Worm (Caenorhabditis elegans): Measurements from ENCODE around the gene Y39F10C.3.
"Not testable (repeated sequence)": the region's sequence is repeated elsewhere in the genome, so short reads cannot be mapped to it uniquely, and the experiment has no call there.

- not testable (repeated sequence) for TF ChIP-seq zip-2 (tag; optimal IDR thresholded peaks at IDR 0.05); ctbp-1 (GFP tag; IDR thresholded peaks at IDR 0.05); ama-1 (optimal IDR thresholded peaks at IDR 0.05); fkh-10 (GFP tag; optimal IDR thresholded peaks at IDR 0.05); pha-4 (GFP tag; IDR thresholded peaks at IDR 0.05); pha-4 (tag; optimal IDR thresholded peaks at IDR 0.05); nhr-25 (tag; optimal IDR thresholded peaks at IDR 0.05; ENCODE audit: borderline replicate concordance, insufficient read depth); lin-13 (GFP tag; optimal IDR thresholded peaks at IDR 0.05); lin-15B (tag; optimal IDR thresholded peaks at IDR 0.05); unc-62 (GFP tag; optimal IDR thresholded peaks at IDR 0.05 in 1 of 2); unc-62 (tag; optimal IDR thresholded peaks at IDR 0.05); nhr-11 (tag; optimal IDR thresholded peaks at IDR 0.05); skn-1 (tag; optimal IDR thresholded peaks at IDR 0.05); tra-1 (GFP tag; IDR thresholded peaks at IDR 0.05)
These were observed 41.7 kb upstream of the Y39F10C.3 start for ce11 chrII:632545-632944.

Data from whole organism, L4 larva.